Fruit fly (Drosophila melanogaster): ENCODE measurements around the gene CG18231.

The CG18231 gene

dm6 chr3L:18638487-18638886 lies 31.2 kb downstream of the CG18231 start:
- TF ChIP-seq Ets97D (GFP tag; optimal IDR thresholded peaks at IDR 0.05) (no peak), chn (GFP tag; optimal IDR thresholded peaks at IDR 0.05) (no peak), tio (GFP tag; optimal IDR thresholded peaks at IDR 0.05) (peak; percentile 18), gem (tag; optimal IDR thresholded peaks at IDR 0.05) (peak; percentile 26)

- TF ChIP-seq CG8765 (GFP tag; IDR thresholded peaks at IDR 0.05): peak; percentile 95
- peak; percentile 94 for TF ChIP-seq sens-2 (GFP tag; IDR thresholded peaks at IDR 0.05)
- TF ChIP-seq CG9215 (GFP tag; IDR thresholded peaks at IDR 0.05): peak; percentile 96
- TF ChIP-seq NFAT (GFP tag; IDR thresholded peaks at IDR 0.05): peak; percentile 99
- TF ChIP-seq CG30020 (tag; optimal IDR thresholded peaks at IDR 0.05): peak; percentile 28
- TF ChIP-seq jing (GFP tag; optimal IDR thresholded peaks at IDR 0.05): peak; percentile 85
- peak; percentile 60 for TF ChIP-seq Nf-YC (tag; optimal IDR thresholded peaks at IDR 0.05)
- peak; percentile 98 for TF ChIP-seq tgo (GFP tag; IDR thresholded peaks at IDR 0.05)
- TF ChIP-seq ac (GFP tag; optimal IDR thresholded peaks at IDR 0.05): peak; percentile 53
- peak; percentile 88 for TF ChIP-seq Mes4 (GFP tag; optimal IDR thresholded peaks at IDR 0.05)
- TF ChIP-seq insv (GFP tag; optimal IDR thresholded peaks at IDR 0.05): peak in 1 of 2 experiments; percentile 56
- TF ChIP-seq D (optimal IDR thresholded peaks at IDR 0.05): no peak
- peak; percentile 67 for TF ChIP-seq D (GFP tag; optimal IDR thresholded peaks at IDR 0.05)
- peak; percentile 22 for TF ChIP-seq CG15479 (GFP tag; optimal IDR thresholded peaks at IDR 0.05)
- peak; percentile 99 for TF ChIP-seq CG11456 (GFP tag; IDR thresholded peaks at IDR 0.05)
- TF ChIP-seq CG8089 (GFP tag; optimal IDR thresholded peaks at IDR 0.05): peak; percentile 84
- TF ChIP-seq pita (GFP tag; optimal IDR thresholded peaks at IDR 0.05): no peak
- TF ChIP-seq D19B (GFP tag; optimal IDR thresholded peaks at IDR 0.05): peak; percentile 86
- TF ChIP-seq wdn (GFP tag; IDR thresholded peaks at IDR 0.05): peak; percentile 91
- peak; percentile 98 for TF ChIP-seq CG14014 (GFP tag; IDR thresholded peaks at IDR 0.05)
- TF ChIP-seq CG15073 (GFP tag; optimal IDR thresholded peaks at IDR 0.05): peak; percentile 97
- peak; percentile 95 for TF ChIP-seq CG1024 (GFP tag; IDR thresholded peaks at IDR 0.05)
- TF ChIP-seq seq (GFP tag; IDR thresholded peaks at IDR 0.05): peak; percentile 95
- peak; percentile 73 for TF ChIP-seq psq (GFP tag; optimal IDR thresholded peaks at IDR 0.05)
- peak; percentile 95 for TF ChIP-seq esg (GFP tag; conservative IDR thresholded peaks at IDR 0.05)
- TF ChIP-seq CG16813 (GFP tag; IDR thresholded peaks at IDR 0.05; ENCODE audit: partially characterized antibody): no peak
- TF ChIP-seq CG42726 (GFP tag; IDR thresholded peaks at IDR 0.05; ENCODE audit: partially characterized antibody): peak; percentile 54; the same call in 1 of the 2 replicates
- peak; percentile 23 for TF ChIP-seq trem (tag; optimal IDR thresholded peaks at IDR 0.05)
- peak; percentile 68 for TF ChIP-seq CG13123 (GFP tag; optimal IDR thresholded peaks at IDR 0.05)
- peak; percentile 98 for TF ChIP-seq ase (GFP tag; IDR thresholded peaks at IDR 0.05)
- peak; percentile 72 for TF ChIP-seq Antp (GFP tag; optimal IDR thresholded peaks at IDR 0.05)
- peak; percentile 73 to 85 for TF ChIP-seq bsh (GFP tag; optimal IDR thresholded peaks at IDR 0.05)
- TF ChIP-seq inv (GFP tag; IDR thresholded peaks at IDR 0.05; ENCODE audit: partially characterized antibody): no peak
- peak; percentile 87 for TF ChIP-seq CG9817 (tag; optimal IDR thresholded peaks at IDR 0.05)
- peak; percentile 86 for TF ChIP-seq CG15514 (GFP tag; optimal IDR thresholded peaks at IDR 0.05)
- peak; percentile 78 for TF ChIP-seq her (GFP tag; optimal IDR thresholded peaks at IDR 0.05)
- peak; percentile 97 for TF ChIP-seq CG11085 (GFP tag; IDR thresholded peaks at IDR 0.05)
- peak; percentile 97 for TF ChIP-seq Fer1 (GFP tag; optimal IDR thresholded peaks at IDR 0.05)
- peak; percentile 90 for TF ChIP-seq HHEX (GFP tag; optimal IDR thresholded peaks at IDR 0.05)
- peak; percentile 74 for TF ChIP-seq Hey (tag; optimal IDR thresholded peaks at IDR 0.05)
- peak; percentile 96 for TF ChIP-seq gsb (GFP tag; IDR thresholded peaks at IDR 0.05)
- peak; percentile 89 for TF ChIP-seq Mad (GFP tag; optimal IDR thresholded peaks at IDR 0.05)
- TF ChIP-seq p53 (GFP tag; optimal IDR thresholded peaks at IDR 0.05): peak; percentile 17
Measured at dm6 chr3L:18640584-18641527, 33.6 kb downstream of the CG18231 start.
